Worm (Caenorhabditis elegans): ENCODE results near the gene C48B4.10.

C48B4.10 gene

ce11 chrIII:9525252-9525651 lies 39.1 kb downstream of the C48B4.10 start, which contains the start of gene trpp-3:
Gene trpp-3 (plus strand): TSS chrIII:9525552.
- TF ChIP-seq hmbx-1 (tag; optimal IDR thresholded peaks at IDR 0.05), result no peak
- no peak for TF ChIP-seq B0310.2 (tag; optimal IDR thresholded peaks at IDR 0.05)
- no peak for TF ChIP-seq flt-1 (GFP tag; IDR thresholded peaks at IDR 0.05)
- TF ChIP-seq F13C5.2 (tag; optimal IDR thresholded peaks at IDR 0.05), result no peak
- no peak for TF ChIP-seq hmg-4 (GFP tag; optimal IDR thresholded peaks at IDR 0.05)
- TF ChIP-seq hnd-1 (tag; optimal IDR thresholded peaks at IDR 0.05), result no peak
- TF ChIP-seq tbx-37 (GFP tag; conservative IDR thresholded peaks at IDR 0.05), result no peak
- no peak for TF ChIP-seq ceh-36 (tag; optimal IDR thresholded peaks at IDR 0.05)
- TF ChIP-seq scrt-1 (GFP tag; IDR thresholded peaks at IDR 0.05), result no peak
- TF ChIP-seq ets-7 (tag; optimal IDR thresholded peaks at IDR 0.05), result no peak
- no peak for TF ChIP-seq ceh-13 (GFP tag; optimal IDR thresholded peaks at IDR 0.05)
- TF ChIP-seq sea-1 (GFP tag; conservative IDR thresholded peaks at IDR 0.05), result no peak
- TF ChIP-seq tbx-11 (GFP tag; IDR thresholded peaks at IDR 0.05), result no peak
- no peak for TF ChIP-seq aly-1 (tag; optimal IDR thresholded peaks at IDR 0.05)

- TF ChIP-seq F13C5.2 (tag; optimal IDR thresholded peaks at IDR 0.05) (no peak), tbx-11 (GFP tag; IDR thresholded peaks at IDR 0.05) (no peak), ama-1 (optimal IDR thresholded peaks at IDR 0.05) (no peak), ets-7 (tag; optimal IDR thresholded peaks at IDR 0.05) (no peak), hmg-4 (GFP tag; optimal IDR thresholded peaks at IDR 0.05) (peak; percentile 7), tbx-37 (GFP tag; conservative IDR thresholded peaks at IDR 0.05) (no peak), sea-1 (GFP tag; conservative IDR thresholded peaks at IDR 0.05) (no peak), ceh-13 (GFP tag; optimal IDR thresholded peaks at IDR 0.05) (no peak)
Observed at ce11 chrIII:9523581-9523980, 40.7 kb downstream of the C48B4.10 start, which contains the start of gene mrps-23. Gene mrps-23 (minus strand): TSS chrIII:9523672.

- TF ChIP-seq B0310.2 (tag; optimal IDR thresholded peaks at IDR 0.05) (no peak), pes-1 (GFP tag; IDR thresholded peaks at IDR 0.05) (no peak), ets-7 (tag; optimal IDR thresholded peaks at IDR 0.05) (no peak), scrt-1 (GFP tag; IDR thresholded peaks at IDR 0.05) (no peak), hmg-4 (GFP tag; optimal IDR thresholded peaks at IDR 0.05) (peak; percentile 37), ceh-13 (GFP tag; optimal IDR thresholded peaks at IDR 0.05) (no peak), sea-1 (GFP tag; conservative IDR thresholded peaks at IDR 0.05) (no peak), ama-1 (optimal IDR thresholded peaks at IDR 0.05) (no peak), tbx-37 (GFP tag; conservative IDR thresholded peaks at IDR 0.05) (0 out of 2 replicates have a peak, but pooled peaks have one; percentile 13), F13C5.2 (tag; optimal IDR thresholded peaks at IDR 0.05) (peak; percentile 36), tra-4 (tag; optimal IDR thresholded peaks at IDR 0.05) (no peak)
Observed at ce11 chrIII:9521410-9522090, 42.8 kb downstream of the C48B4.10 start, which contains the start of the genes clu-1 and prp-40. Gene clu-1 (minus strand): TSS chrIII:9521460. Gene prp-40 (plus strand): TSS chrIII:9522075.

ce11 chrIII:9516148-9516547 lies 48.2 kb downstream of the C48B4.10 start, which contains the start of gene F55H2.7:
Gene F55H2.7 (minus strand): TSS chrIII:9516248.
- TF ChIP-seq ceh-13 (GFP tag; optimal IDR thresholded peaks at IDR 0.05) (no peak), ets-7 (tag; optimal IDR thresholded peaks at IDR 0.05) (no peak), hmbx-1 (tag; optimal IDR thresholded peaks at IDR 0.05) (no peak), tbx-11 (GFP tag; IDR thresholded peaks at IDR 0.05) (no peak), hnd-1 (tag; optimal IDR thresholded peaks at IDR 0.05) (no peak), ama-1 (optimal IDR thresholded peaks at IDR 0.05) (no peak), ceh-36 (tag; optimal IDR thresholded peaks at IDR 0.05) (no peak), hmg-4 (GFP tag; optimal IDR thresholded peaks at IDR 0.05) (no peak), aly-1 (tag; optimal IDR thresholded peaks at IDR 0.05) (no peak), flt-1 (GFP tag; IDR thresholded peaks at IDR 0.05) (no peak), pes-1 (GFP tag; IDR thresholded peaks at IDR 0.05) (no peak), B0310.2 (tag; optimal IDR thresholded peaks at IDR 0.05) (no peak), sea-1 (GFP tag; conservative IDR thresholded peaks at IDR 0.05) (no peak), tra-4 (tag; optimal IDR thresholded peaks at IDR 0.05) (no peak), tbx-37 (GFP tag; conservative IDR thresholded peaks at IDR 0.05) (no peak), F13C5.2 (tag; optimal IDR thresholded peaks at IDR 0.05) (no peak), scrt-1 (GFP tag; IDR thresholded peaks at IDR 0.05) (no peak)

ce11 chrIII:9513569-9513968 lies 50.7 kb downstream of the C48B4.10 start, which contains the start of gene F55H2.8:
Gene F55H2.8 (plus strand): TSS chrIII:9513869.
- no peak for TF ChIP-seq flt-1 (GFP tag; IDR thresholded peaks at IDR 0.05)
- no peak for TF ChIP-seq scrt-1 (GFP tag; IDR thresholded peaks at IDR 0.05)
- no peak for TF ChIP-seq B0310.2 (tag; optimal IDR thresholded peaks at IDR 0.05)
